Worm (Caenorhabditis elegans) whole organism, young adult: Measurements from ENCODE around the gene srbc-20.

ENCODE experiments used
- B0019.2 ChIP-seq: fragments of 200-800 bp; sonication (Bioruptor generic); conservative IDR thresholded peaks from 2 replicates; pipeline ENCODE4 v1.3.6; 2022; ENCODE audit warnings: missing genetic modification reagents, missing genetic modification characterization, missing compliant biosample characterization
- F22D6.2 ChIP-seq: sonication (generic microtip); optimal IDR thresholded peaks from 2 replicates; lab custom pipeline; 2016; ENCODE audit warnings: mild to moderate bottlenecking, missing genetic modification characterization, missing compliant biosample characterization
- F33H1.4 ChIP-seq: fragments of 200-800 bp; sonication (Bioruptor generic); IDR thresholded peaks from 2 replicates; pipeline ENCODE4 v1.3.6; 2022; ENCODE audit warnings: missing genetic modification reagents, missing genetic modification characterization, missing compliant biosample characterization
- F55B11.4 ChIP-seq: sonication (generic microtip); optimal IDR thresholded peaks from 2 replicates; lab custom pipeline; 2016; ENCODE audit warnings: missing compliant biosample characterization, missing genetic modification characterization, borderline replicate concordance; ENCODE audit not compliant: insufficient read depth
- F57C9.4 ChIP-seq: sonication (generic microtip); optimal IDR thresholded peaks from 2 replicates; lab custom pipeline; 2017; ENCODE audit warnings: mild to moderate bottlenecking, missing genetic modification characterization, missing compliant biosample characterization
- Y53F4B.3 ChIP-seq: fragments of 200-800 bp; sonication (Bioruptor generic); IDR thresholded peaks from 2 replicates; pipeline ENCODE4 v1.3.6; 2022; ENCODE audit warnings: missing genetic modification reagents, missing genetic modification characterization, missing compliant biosample characterization
- akir-1 ChIP-seq: fragments of 200-800 bp; sonication (Bioruptor generic); optimal IDR thresholded peaks from 2 replicates; lab custom pipeline; 2018; ENCODE audit warnings: mild to moderate bottlenecking, missing genetic modification characterization, moderate library complexity, missing compliant biosample characterization
- aptf-3 ChIP-seq: fragments of 200-800 bp; sonication (Bioruptor generic); IDR thresholded peaks from 2 replicates; pipeline ENCODE4 v1.3.6; 2022; ENCODE audit warnings: missing genetic modification characterization, missing compliant biosample characterization
- atf-7 ChIP-seq: sonication (generic microtip); optimal IDR thresholded peaks from 2 replicates; lab custom pipeline; 2017; ENCODE audit warnings: mild to moderate bottlenecking, missing genetic modification characterization, missing compliant biosample characterization
- attf-6 ChIP-seq: fragments of 200-800 bp; sonication (Bioruptor generic); IDR thresholded peaks from 2 replicates; pipeline ENCODE4 v1.3.6; 2022; ENCODE audit warnings: missing genetic modification reagents, missing genetic modification characterization, missing compliant biosample characterization
- bed-1 ChIP-seq: fragments of 200-800 bp; sonication (Bioruptor generic); IDR thresholded peaks from 2 replicates; pipeline ENCODE4 v1.3.6; 2022; ENCODE audit warnings: missing genetic modification reagents, missing genetic modification characterization, missing compliant biosample characterization
- ccch-3 ChIP-seq: fragments of 200-800 bp; sonication (Bioruptor generic); optimal IDR thresholded peaks from 2 replicates; lab custom pipeline; 2018; ENCODE audit warnings: mild to moderate bottlenecking, missing genetic modification characterization, missing compliant biosample characterization
- cebp-2 ChIP-seq: fragments of 200-800 bp; sonication (Bioruptor generic); IDR thresholded peaks from 2 replicates; pipeline ENCODE4 v1.3.6; 2022; ENCODE audit warnings: missing genetic modification characterization, missing compliant biosample characterization
- ceh-58 ChIP-seq: fragments of 200-800 bp; sonication (Bioruptor generic); IDR thresholded peaks from 2 replicates; pipeline ENCODE4 v1.3.6; 2022; ENCODE audit warnings: missing genetic modification characterization, missing compliant biosample characterization
- chd-7 ChIP-seq: sonication (generic microtip); optimal IDR thresholded peaks from 2 replicates; lab custom pipeline; 2016; ENCODE audit warnings: mild to moderate bottlenecking, missing genetic modification characterization, moderate library complexity, missing compliant biosample characterization
- die-1 ChIP-seq: sonication (generic microtip); optimal IDR thresholded peaks from 2 replicates; lab custom pipeline; 2016; ENCODE audit warnings: missing genotype, mild to moderate bottlenecking, missing genetic modification characterization, missing compliant biosample characterization
- dpff-1 ChIP-seq: sonication (generic microtip); optimal IDR thresholded peaks from 2 replicates; lab custom pipeline; 2017; ENCODE audit warnings: mild to moderate bottlenecking, missing genetic modification characterization, missing compliant biosample characterization
- dpl-1 ChIP-seq: fragments of 150-350 bp; optimal IDR thresholded peaks from 2 replicates; lab custom pipeline; 2014; ENCODE audit warnings: missing biosample characterization, missing genetic modification reagents, missing genetic modification characterization
- efl-1 ChIP-seq: fragments of 150-350 bp; optimal IDR thresholded peaks from 2 replicates; lab custom pipeline; 2014; ENCODE audit warnings: missing biosample characterization, missing genetic modification reagents, missing genetic modification characterization
- ekl-4 ChIP-seq: fragments of 200-800 bp; sonication (Bioruptor generic); IDR thresholded peaks from 2 replicates; pipeline ENCODE4 v1.3.6; 2022; ENCODE audit warnings: missing genetic modification reagents, missing genetic modification characterization, missing compliant biosample characterization
- hlh-26 ChIP-seq: fragments of 200-800 bp; sonication (Bioruptor generic); conservative IDR thresholded peaks from 2 replicates; pipeline ENCODE4 v1.3.6; 2022; ENCODE audit warnings: missing genetic modification reagents, missing genetic modification characterization, missing compliant biosample characterization
- hrde-1 ChIP-seq: sonication (generic microtip); optimal IDR thresholded peaks from 2 replicates; lab custom pipeline; 2016; ENCODE audit warnings: missing genetic modification characterization, mild to moderate bottlenecking, missing compliant biosample characterization, moderate library complexity, missing genotype, missing genetic modification reagents, borderline replicate concordance
- lag-1 ChIP-seq: fragments of 200-800 bp; sonication (Bioruptor generic); IDR thresholded peaks from 2 replicates; pipeline ENCODE4 v1.3.6; 2022; ENCODE audit warnings: missing genetic modification reagents, missing genetic modification characterization, missing compliant biosample characterization
- let-526 ChIP-seq: fragments of 200-800 bp; sonication (Bioruptor generic); IDR thresholded peaks from 2 replicates; pipeline ENCODE4 v1.3.6; 2022; ENCODE audit warnings: missing genetic modification reagents, missing genetic modification characterization, missing compliant biosample characterization
- lin-35 ChIP-seq, 3 experiments: fragments of 150-350 bp in 2 of 3; sonication (generic microtip) in 1 of 3; optimal IDR thresholded peaks; 2 replicates each; lab custom pipeline; 2014 to 2018; ENCODE audit warnings: missing biosample characterization in 3 of 3, missing genetic modification characterization in 3 of 3, missing genetic modification reagents in 3 of 3
- lin-54 ChIP-seq: fragments of 200-800 bp; sonication (Bioruptor generic); optimal IDR thresholded peaks from 2 replicates; lab custom pipeline; 2018; ENCODE audit warnings: mild to moderate bottlenecking, missing genetic modification characterization, missing compliant biosample characterization
- lsy-27 ChIP-seq: sonication (generic microtip); optimal IDR thresholded peaks from 2 replicates; lab custom pipeline; 2017; ENCODE audit warnings: missing genetic modification characterization, mild to moderate bottlenecking, missing compliant biosample characterization, antibody characterized with exemption, missing genotype, borderline replicate concordance; ENCODE audit not compliant: insufficient read depth
- mes-4 ChIP-seq: sonication (generic microtip); optimal IDR thresholded peaks from 2 replicates; lab custom pipeline; 2016; ENCODE audit warnings: missing genotype, missing genetic modification characterization, missing compliant biosample characterization
- nfya-1 ChIP-seq: sonication (generic microtip); optimal IDR thresholded peaks from 2 replicates; lab custom pipeline; 2017; ENCODE audit warnings: antibody characterized with exemption, missing compliant biosample characterization, missing genetic modification characterization, borderline replicate concordance; ENCODE audit not compliant: insufficient read depth
- nhr-27 ChIP-seq: fragments of 200-800 bp; sonication (Bioruptor generic); optimal IDR thresholded peaks from 2 replicates; lab custom pipeline; 2018; ENCODE audit warnings: mild to moderate bottlenecking, missing genetic modification characterization, moderate library complexity, missing compliant biosample characterization
- nhr-90 ChIP-seq: sonication (generic microtip); optimal IDR thresholded peaks from 2 replicates; lab custom pipeline; 2016; ENCODE audit warnings: missing genotype, mild to moderate bottlenecking, missing genetic modification characterization, missing compliant biosample characterization
- pbrm-1 ChIP-seq: fragments of 200-800 bp; sonication (Bioruptor generic); IDR thresholded peaks from 2 replicates; pipeline ENCODE4 v1.3.6; 2022; ENCODE audit warnings: missing genetic modification reagents, missing genetic modification characterization, missing compliant biosample characterization
- snpc-1.3 ChIP-seq: sonication (generic microtip); optimal IDR thresholded peaks from 2 replicates; lab custom pipeline; 2017; ENCODE audit warnings: missing genetic modification characterization, mild to moderate bottlenecking, missing compliant biosample characterization, antibody characterized with exemption, moderate library complexity, missing genotype, missing genetic modification reagents; ENCODE audit not compliant: insufficient read depth
- snpc-4 ChIP-seq, 5 experiments: fragments of 150-350 bp in 1 of 5; sonication (generic microtip) in 4 of 5; optimal IDR thresholded peaks; 2 replicates each; lab custom pipeline; 2014 to 2018; ENCODE audit warnings: missing genetic modification characterization in 5 of 5, missing biosample characterization in 3 of 5, antibody characterized with exemption in 2 of 5, mild to moderate bottlenecking in 2 of 5, missing compliant biosample characterization in 2 of 5, missing genotype in 2 of 5, moderate library complexity in 2 of 5, missing genetic modification reagents in 1 of 5
- tbx-9 ChIP-seq: sonication (generic microtip); optimal IDR thresholded peaks from 2 replicates; lab custom pipeline; 2016; ENCODE audit warnings: borderline replicate concordance, missing genetic modification characterization, inconsistent platforms, missing compliant biosample characterization
- unc-130 ChIP-seq: sonication (generic microtip); optimal IDR thresholded peaks from 2 replicates; lab custom pipeline; 2016; ENCODE audit warnings: missing genetic modification reagents, missing genetic modification characterization, missing compliant biosample characterization
- zim-3 ChIP-seq: sonication (generic microtip); optimal IDR thresholded peaks from 2 replicates; lab custom pipeline; 2017; ENCODE audit warnings: mild to moderate bottlenecking, missing genetic modification characterization, moderate library complexity, missing compliant biosample characterization
- ztf-3 ChIP-seq: fragments of 200-800 bp; sonication (Bioruptor generic); optimal IDR thresholded peaks from 2 replicates; lab custom pipeline; 2018; ENCODE audit warnings: mild to moderate bottlenecking, missing genetic modification characterization, missing compliant biosample characterization

srbc-20 gene

ce11 chrV:2146795-2147194, at the start of gene srbc-20:
Gene srbc-20 (plus strand): TSS chrV:2147095.
- no peak for TF ChIP-seq hlh-26 (GFP tag; lab: Robert Waterston, UW)

- TF ChIP-seq cebp-2 (no peak), dpl-1 (GFP tag; lab: Kevin White, UChicago) (no peak)
- TF ChIP-seq, all 124 proteins: peak for 0
These were observed 49.2 kb upstream of the srbc-20 start, which contains the start of gene clec-208 for ce11 chrV:2097653-2098052. Gene clec-208 (plus strand): TSS chrV:2097953.

- TF ChIP-seq nhr-90 (tag; lab: Kevin White, UChicago) (no peak), bed-1 (no peak), atf-7 (tag; lab: Kevin White, UChicago) (no peak), aptf-3 (no peak), F55B11.4 (tag; lab: Kevin White, UChicago) (no peak), akir-1 (GFP tag; lab: Kevin White, UChicago) (no peak), attf-6 (no peak), pbrm-1 (GFP tag; lab: Robert Waterston, UW) (no peak), die-1 (tag; lab: Kevin White, UChicago) (no peak), F57C9.4 (tag; lab: Kevin White, UChicago) (no peak)
These were observed 47.9 kb upstream of the srbc-20 start, which contains the start of gene F36F12.7 for ce11 chrV:2099040-2099439. Gene F36F12.7 (plus strand): TSS chrV:2099340.

- TF ChIP-seq F33H1.4: no peak
- no peak for TF ChIP-seq ceh-58
- TF ChIP-seq nfya-1 (tag; lab: Kevin White, UChicago): no peak
- TF ChIP-seq efl-1 (GFP tag; lab: Kevin White, UChicago): no peak
- TF ChIP-seq let-526 (GFP tag; lab: Robert Waterston, UW): no peak
- TF ChIP-seq zim-3 (tag; lab: Kevin White, UChicago): no peak
- no peak for TF ChIP-seq tbx-9 (tag; lab: Kevin White, UChicago)
- TF ChIP-seq lsy-27 (tag; lab: Kevin White, UChicago): no peak
- no peak for TF ChIP-seq nhr-90 (tag; lab: Kevin White, UChicago)
- no peak for TF ChIP-seq lag-1 (GFP tag; lab: Robert Waterston, UW)
- no peak for TF ChIP-seq lin-35 (GFP tag; optimal IDR thresholded peaks at IDR 0.05; lab: Kevin White, UChicago)
- no peak for TF ChIP-seq chd-7 (tag; lab: Kevin White, UChicago)
- TF ChIP-seq hrde-1 (tag; lab: Kevin White, UChicago): no peak
- TF ChIP-seq snpc-4 (GFP tag; optimal IDR thresholded peaks at IDR 0.05; lab: Kevin White, UChicago): no peak
- no peak for TF ChIP-seq snpc-4 (tag; optimal IDR thresholded peaks at IDR 0.05; lab: Kevin White, UChicago)
- TF ChIP-seq, all 124 proteins: peak for 0
These were observed 43.8 kb upstream of the srbc-20 start, which contains the start of gene F36F12.1 for ce11 chrV:2103118-2103517. Gene F36F12.1 (minus strand): TSS chrV:2103218.

ce11 chrV:2105976-2106375, 40.9 kb upstream of the srbc-20 start, which contains the start of gene F22F7.4:
Gene F22F7.4 (minus strand): TSS chrV:2106076.
- TF ChIP-seq ztf-3 (GFP tag; lab: Kevin White, UChicago): no peak
- no peak for TF ChIP-seq mes-4 (tag; lab: Kevin White, UChicago)
- no peak for TF ChIP-seq F22D6.2 (tag; lab: Kevin White, UChicago)
- TF ChIP-seq ccch-3: no peak
- no peak for TF ChIP-seq dpff-1 (tag; lab: Kevin White, UChicago)
- no peak for TF ChIP-seq nhr-27 (tag; lab: Kevin White, UChicago)
- TF ChIP-seq ekl-4: no peak
- TF ChIP-seq F33H1.4: no peak
- TF ChIP-seq pbrm-1 (GFP tag; lab: Robert Waterston, UW): no peak
- no peak for TF ChIP-seq lin-54 (GFP tag; lab: Kevin White, UChicago)
- TF ChIP-seq snpc-1.3: no peak
- TF ChIP-seq unc-130: no peak
- no peak for TF ChIP-seq B0019.2 (GFP tag; lab: Robert Waterston, UW)
- TF ChIP-seq Y53F4B.3 (GFP tag; lab: Robert Waterston, UW): no peak
